Fruit fly (Drosophila melanogaster) whole organism: ENCODE results near the gene hec.

Experiments
- CG8478 ChIP-seq: fragments of >200 bp; optimal IDR thresholded peaks from 2 replicates; lab custom pipeline; 2018; ENCODE audit warnings: inconsistent platforms
- Dll ChIP-seq: fragments of >200 bp; optimal IDR thresholded peaks from 2 replicates; lab custom pipeline; 2017
- EcR ChIP-seq, 2 experiments: fragments of >200 bp; optimal IDR thresholded peaks; 2 replicates each; lab custom pipeline; 2017; ENCODE audit warnings: missing biosample characterization in 2 of 2, missing genetic modification characterization in 2 of 2, missing genetic modification reagents in 2 of 2
- pan ChIP-seq: fragments of >200 bp; optimal IDR thresholded peaks from 2 replicates; lab custom pipeline; 2017
- psq ChIP-seq: fragments of >200 bp; optimal IDR thresholded peaks from 2 replicates; lab custom pipeline; 2017
- usp ChIP-seq: fragments of >200 bp; optimal IDR thresholded peaks from 2 replicates; lab custom pipeline; 2017; ENCODE audit warnings: missing biosample characterization, missing genetic modification characterization, mixed read lengths

The hec gene

dm6 chrX:12940396-12940795, 16.9 kb downstream of the hec start:
- no peak for TF ChIP-seq Dll
- TF ChIP-seq usp (GFP tag; lab: Kevin White, UChicago), result no peak
- no peak for TF ChIP-seq psq (lab: Kevin White, UChicago)
- no peak for TF ChIP-seq pan (lab: Kevin White, UChicago)
- TF ChIP-seq CG8478 (lab: Kevin White, UChicago), result no peak
- no peak for TF ChIP-seq EcR (GFP tag; optimal IDR thresholded peaks at IDR 0.05; lab: Kevin White, UChicago)

- TF ChIP-seq pan (lab: Kevin White, UChicago) (no peak), usp (GFP tag; lab: Kevin White, UChicago) (no peak), Dll (no peak), psq (lab: Kevin White, UChicago) (no peak), EcR (GFP tag; optimal IDR thresholded peaks at IDR 0.05; lab: Kevin White, UChicago) (no peak), CG8478 (lab: Kevin White, UChicago) (no peak)
Observed at dm6 chrX:12939951-12940350, 17.3 kb downstream of the hec start.

- TF ChIP-seq EcR (GFP tag; optimal IDR thresholded peaks at IDR 0.05; lab: Kevin White, UChicago) (no peak), pan (lab: Kevin White, UChicago) (no peak), CG8478 (lab: Kevin White, UChicago) (no peak), usp (GFP tag; lab: Kevin White, UChicago) (no peak)
Observed at dm6 chrX:12939021-12939420, 18.2 kb downstream of the hec start.

dm6 chrX:12937825-12938520, 19.3 kb downstream of the hec start:
- TF ChIP-seq CG8478 (lab: Kevin White, UChicago) (no peak), pan (lab: Kevin White, UChicago) (no peak), Dll (no peak), EcR (GFP tag; optimal IDR thresholded peaks at IDR 0.05; lab: Kevin White, UChicago) (no peak), usp (GFP tag; lab: Kevin White, UChicago) (no peak), psq (lab: Kevin White, UChicago) (no peak)

dm6 chrX:12929817-12930216, 27.4 kb downstream of the hec start:
- TF ChIP-seq Dll, result no peak

dm6 chrX:12927612-12928011, 29.6 kb downstream of the hec start:
- TF ChIP-seq psq (lab: Kevin White, UChicago) (no peak), usp (GFP tag; lab: Kevin White, UChicago) (no peak), pan (lab: Kevin White, UChicago) (no peak), EcR (GFP tag; optimal IDR thresholded peaks at IDR 0.05; lab: Kevin White, UChicago) (no peak), CG8478 (lab: Kevin White, UChicago) (no peak)

- TF ChIP-seq CG8478 (lab: Kevin White, UChicago) (no peak), pan (lab: Kevin White, UChicago) (no peak), EcR (GFP tag; optimal IDR thresholded peaks at IDR 0.05; lab: Kevin White, UChicago) (no peak), Dll (no peak), psq (lab: Kevin White, UChicago) (no peak), usp (GFP tag; lab: Kevin White, UChicago) (no peak)
Observed at dm6 chrX:12925426-12926256, 31.6 kb downstream of the hec start.

dm6 chrX:12923258-12923901, 33.9 kb downstream of the hec start:
- no peak for TF ChIP-seq pan (lab: Kevin White, UChicago)
- no peak for TF ChIP-seq Dll
- TF ChIP-seq usp (GFP tag; lab: Kevin White, UChicago), result no peak
- no peak for TF ChIP-seq EcR (GFP tag; optimal IDR thresholded peaks at IDR 0.05; lab: Kevin White, UChicago)
- no peak for TF ChIP-seq CG8478 (lab: Kevin White, UChicago)
- TF ChIP-seq psq (lab: Kevin White, UChicago), result no peak

- TF ChIP-seq psq (lab: Kevin White, UChicago) (no peak), pan (lab: Kevin White, UChicago) (no peak), Dll (no peak), EcR (GFP tag; optimal IDR thresholded peaks at IDR 0.05; lab: Kevin White, UChicago) (no peak), CG8478 (lab: Kevin White, UChicago) (no peak), usp (GFP tag; lab: Kevin White, UChicago) (no peak)
Observed at dm6 chrX:12922338-12922737, 34.9 kb downstream of the hec start.

dm6 chrX:12919594-12919993, 37.7 kb downstream of the hec start:
- TF ChIP-seq Dll (no peak), pan (lab: Kevin White, UChicago) (no peak)

dm6 chrX:12917177-12917576, 40.1 kb downstream of the hec start, which contains the start of gene fne:
Gene fne, plus strand, starts transcription at chrX:12917477.
- TF ChIP-seq CG8478 (lab: Kevin White, UChicago) (no peak), psq (lab: Kevin White, UChicago) (no peak), Dll (no peak), EcR (GFP tag; optimal IDR thresholded peaks at IDR 0.05; lab: Kevin White, UChicago) (no peak), usp (GFP tag; lab: Kevin White, UChicago) (no peak), pan (lab: Kevin White, UChicago) (no peak)
